Worm (Caenorhabditis elegans) whole organism, mixed stage, embryonic: ENCODE measurements around the gene cdh-9.

ENCODE experiments used
- M03D4.4 ChIP-seq: sonication (generic microtip); optimal IDR thresholded peaks from 2 replicates; lab custom pipeline; 2017; ENCODE audit warnings: mild to moderate bottlenecking, missing genetic modification characterization, missing compliant biosample characterization
- bed-3 ChIP-seq: fragments of 200-800 bp; sonication (Bioruptor generic); optimal IDR thresholded peaks from 3 replicates; lab custom pipeline; 2018; ENCODE audit warnings: mild to moderate bottlenecking, missing genetic modification characterization, moderate library complexity, missing compliant biosample characterization
- blmp-1 ChIP-seq: fragments of 150-350 bp; optimal IDR thresholded peaks from 2 replicates; lab custom pipeline; 2014; ENCODE audit warnings: missing biosample characterization, missing genetic modification characterization
- ceh-43 ChIP-seq: fragments of 200-800 bp; sonication (Bioruptor generic); optimal IDR thresholded peaks from 2 replicates; lab custom pipeline; 2018; ENCODE audit warnings: mild to moderate bottlenecking, missing genetic modification characterization, moderate library complexity, missing compliant biosample characterization
- ceh-83 ChIP-seq: fragments of 200-800 bp; sonication (Bioruptor generic); optimal IDR thresholded peaks from 2 replicates; lab custom pipeline; 2018; ENCODE audit warnings: mild to moderate bottlenecking, missing genetic modification characterization, missing compliant biosample characterization
- ces-1 ChIP-seq: fragments of 150-350 bp; optimal IDR thresholded peaks from 2 replicates; lab custom pipeline; 2014; ENCODE audit warnings: missing biosample characterization, missing genetic modification reagents, missing genetic modification characterization
- cnd-1 ChIP-seq: fragments of 200-800 bp; sonication (Bioruptor generic); optimal IDR thresholded peaks from 2 replicates; lab custom pipeline; 2018; ENCODE audit warnings: mild to moderate bottlenecking, missing genetic modification characterization, missing compliant biosample characterization
- drap-1 ChIP-seq: fragments of 200-800 bp; sonication (Bioruptor generic); optimal IDR thresholded peaks from 3 replicates; lab custom pipeline; 2018; ENCODE audit warnings: mild to moderate bottlenecking, missing genetic modification characterization, missing compliant biosample characterization
- elt-1 ChIP-seq: sonication (generic microtip); optimal IDR thresholded peaks from 2 replicates; lab custom pipeline; 2017; ENCODE audit warnings: missing genetic modification characterization, mild to moderate bottlenecking, missing compliant biosample characterization, antibody characterized with exemption, moderate library complexity, borderline replicate concordance; ENCODE audit not compliant: insufficient read depth
- elt-3 ChIP-seq: fragments of 150-350 bp; optimal IDR thresholded peaks from 2 replicates; lab custom pipeline; 2014; ENCODE audit warnings: missing biosample characterization, missing genetic modification characterization
- flh-1 ChIP-seq: fragments of 200-800 bp; sonication (Bioruptor generic); optimal IDR thresholded peaks from 2 replicates; lab custom pipeline; 2018; ENCODE audit warnings: mild to moderate bottlenecking, missing genetic modification characterization, moderate library complexity, missing compliant biosample characterization
- ham-2 ChIP-seq: fragments of 200-800 bp; sonication (Bioruptor generic); optimal IDR thresholded peaks from 2 replicates; lab custom pipeline; 2018; ENCODE audit warnings: mild to moderate bottlenecking, missing genetic modification characterization, missing compliant biosample characterization
- lin-32 ChIP-seq: fragments of 200-800 bp; sonication (Bioruptor generic); optimal IDR thresholded peaks from 2 replicates; lab custom pipeline; 2018; ENCODE audit warnings: mild to moderate bottlenecking, missing genetic modification characterization, missing compliant biosample characterization
- lsy-2 ChIP-seq: fragments of 150-350 bp; optimal IDR thresholded peaks from 2 replicates; lab custom pipeline; 2014; ENCODE audit warnings: missing biosample characterization, missing genetic modification characterization
- mab-5 ChIP-seq: fragments of 150-350 bp; optimal IDR thresholded peaks from 2 replicates; lab custom pipeline; 2014; ENCODE audit warnings: missing biosample characterization, missing genetic modification characterization
- mep-1 ChIP-seq: fragments of 150-350 bp; optimal IDR thresholded peaks from 2 replicates; lab custom pipeline; 2017; ENCODE audit warnings: missing biosample characterization, missing genetic modification reagents, missing genetic modification characterization, inconsistent platforms
- mls-2 ChIP-seq: sonication (generic microtip); optimal IDR thresholded peaks from 2 replicates; lab custom pipeline; 2016; ENCODE audit warnings: mild to moderate bottlenecking, missing genetic modification characterization, moderate library complexity, missing compliant biosample characterization
- nhr-12 ChIP-seq: fragments of 150-350 bp; optimal IDR thresholded peaks from 2 replicates; lab custom pipeline; 2014; ENCODE audit warnings: missing biosample characterization, missing genetic modification characterization
- nhr-2 ChIP-seq: fragments of 150-350 bp; optimal IDR thresholded peaks from 2 replicates; lab custom pipeline; 2014; ENCODE audit warnings: missing biosample characterization, missing genetic modification characterization
- nhr-237 ChIP-seq: fragments of 150-350 bp; optimal IDR thresholded peaks from 2 replicates; lab custom pipeline; 2014; ENCODE audit warnings: missing biosample characterization, missing genetic modification characterization
- nhr-28 ChIP-seq: fragments of 150-350 bp; optimal IDR thresholded peaks from 2 replicates; lab custom pipeline; 2014; ENCODE audit warnings: missing biosample characterization, missing genetic modification characterization
- nhr-76 ChIP-seq: sonication (generic microtip); optimal IDR thresholded peaks from 2 replicates; lab custom pipeline; 2017; ENCODE audit warnings: missing biosample characterization, missing genetic modification characterization
- pha-4 ChIP-seq: fragments of 150-350 bp; optimal IDR thresholded peaks from 2 replicates; lab custom pipeline; 2018; ENCODE audit warnings: missing biosample characterization, missing genetic modification reagents, missing genetic modification characterization
- sem-2 ChIP-seq: fragments of 200-800 bp; sonication (Bioruptor generic); optimal IDR thresholded peaks from 2 replicates; lab custom pipeline; 2018; ENCODE audit warnings: mild to moderate bottlenecking, missing genetic modification characterization, missing compliant biosample characterization
- tbx-8 ChIP-seq: fragments of 200-800 bp; sonication (Bioruptor generic); optimal IDR thresholded peaks from 2 replicates; lab custom pipeline; 2018; ENCODE audit warnings: mild to moderate bottlenecking, missing genetic modification characterization, moderate library complexity, missing compliant biosample characterization
- unc-120 ChIP-seq: sonication (generic microtip); optimal IDR thresholded peaks from 2 replicates; lab custom pipeline; 2017; ENCODE audit warnings: missing genetic modification characterization, missing compliant biosample characterization; ENCODE audit not compliant: poor library complexity, severe bottlenecking
- unc-39 ChIP-seq: fragments of 150-350 bp; optimal IDR thresholded peaks from 2 replicates; lab custom pipeline; 2014; ENCODE audit warnings: missing biosample characterization, missing genetic modification characterization
- unc-62 ChIP-seq: fragments of 150-350 bp; optimal IDR thresholded peaks from 2 replicates; lab custom pipeline; 2014; ENCODE audit warnings: missing biosample characterization, missing genetic modification reagents, missing genetic modification characterization
- zip-8 ChIP-seq: fragments of 150-350 bp; optimal IDR thresholded peaks from 2 replicates; lab custom pipeline; 2014; ENCODE audit warnings: missing biosample characterization, missing genetic modification characterization
- ztf-11 ChIP-seq: fragments of 150-350 bp; optimal IDR thresholded peaks from 2 replicates; lab custom pipeline; 2014; ENCODE audit warnings: missing biosample characterization, missing genetic modification characterization

Gene cdh-9

ce11 chrX:16614094-16614493 lies 19.1 kb downstream of the cdh-9 start:
- TF ChIP-seq ham-2 (GFP tag; lab: Kevin White, UChicago) = no peak
- no peak for TF ChIP-seq mep-1
- TF ChIP-seq elt-1 (tag; lab: Kevin White, UChicago) = no peak
- no peak for TF ChIP-seq pha-4 (tag; lab: Kevin White, UChicago)
- no peak for TF ChIP-seq M03D4.4 (tag; lab: Kevin White, UChicago)
- no peak for TF ChIP-seq flh-1 (GFP tag; lab: Kevin White, UChicago)
- TF ChIP-seq unc-62 = no peak
- TF ChIP-seq mab-5 (tag; lab: Kevin White, UChicago) = no peak
- TF ChIP-seq nhr-237 = no peak
- no peak for TF ChIP-seq nhr-28 (tag; lab: Kevin White, UChicago)
- TF ChIP-seq drap-1 = no peak
- TF ChIP-seq ces-1 = no peak
- no peak for TF ChIP-seq ceh-83 (GFP tag; lab: Kevin White, UChicago)
- no peak for TF ChIP-seq cnd-1 (tag; lab: Kevin White, UChicago)
- no peak for TF ChIP-seq nhr-12
- TF ChIP-seq unc-39 = no peak
- no peak for TF ChIP-seq nhr-76 (tag; lab: Kevin White, UChicago)

ce11 chrX:16617427-16618128 lies 22.5 kb downstream of the cdh-9 start:
- no peak for TF ChIP-seq elt-3 (tag; lab: Kevin White, UChicago)
- no peak for TF ChIP-seq lin-32 (GFP tag; lab: Kevin White, UChicago)
- TF ChIP-seq ceh-83 (GFP tag; lab: Kevin White, UChicago) = peak; percentile 29

- TF ChIP-seq lin-32 (GFP tag; lab: Kevin White, UChicago) = no peak
- no peak for TF ChIP-seq lsy-2 (tag; lab: Kevin White, UChicago)
- TF ChIP-seq tbx-8 (GFP tag; lab: Kevin White, UChicago) = no peak
- TF ChIP-seq ceh-83 (GFP tag; lab: Kevin White, UChicago) = no peak
- TF ChIP-seq nhr-76 (tag; lab: Kevin White, UChicago) = no peak
- no peak for TF ChIP-seq bed-3 (GFP tag; lab: Kevin White, UChicago)
- TF ChIP-seq mls-2 (tag; lab: Kevin White, UChicago) = no peak
- no peak for TF ChIP-seq nhr-28 (tag; lab: Kevin White, UChicago)
- no peak for TF ChIP-seq pha-4 (tag; lab: Kevin White, UChicago)
- TF ChIP-seq elt-1 (tag; lab: Kevin White, UChicago) = no peak
- TF ChIP-seq ceh-43 (GFP tag; lab: Kevin White, UChicago) = no peak
- no peak for TF ChIP-seq ztf-11 (tag; lab: Kevin White, UChicago)
- TF ChIP-seq nhr-12 = no peak
- TF ChIP-seq sem-2 (GFP tag; lab: Kevin White, UChicago) = no peak
These were observed 23.1 kb downstream of the cdh-9 start for ce11 chrX:16618129-16618525.

ce11 chrX:16618727-16619126 lies 23.7 kb downstream of the cdh-9 start:
- TF ChIP-seq unc-120 (tag; lab: Kevin White, UChicago) (no peak), zip-8 (tag; lab: Kevin White, UChicago) (peak; percentile 91), bed-3 (GFP tag; lab: Kevin White, UChicago) (no peak)

- TF ChIP-seq nhr-76 (tag; lab: Kevin White, UChicago) (no peak), sem-2 (GFP tag; lab: Kevin White, UChicago) (no peak), blmp-1 (tag; lab: Kevin White, UChicago) (no peak), zip-8 (tag; lab: Kevin White, UChicago) (no peak), nhr-2 (tag; lab: Kevin White, UChicago) (no peak), nhr-12 (no peak), lin-32 (GFP tag; lab: Kevin White, UChicago) (no peak), nhr-237 (no peak), mab-5 (tag; lab: Kevin White, UChicago) (no peak), ces-1 (no peak), ztf-11 (tag; lab: Kevin White, UChicago) (no peak), cnd-1 (tag; lab: Kevin White, UChicago) (no peak), drap-1 (no peak), ceh-83 (GFP tag; lab: Kevin White, UChicago) (no peak), elt-1 (tag; lab: Kevin White, UChicago) (no peak), mep-1 (no peak)
- TF ChIP-seq, all 35 proteins: peak for 0
These were observed 24.1 kb downstream of the cdh-9 start for ce11 chrX:16619158-16619557.
